Worm (Caenorhabditis elegans) whole organism, mixed stage, embryonic: ENCODE results near the gene srw-1.

Source experiments
- M03D4.4 ChIP-seq: sonication (generic microtip); optimal IDR thresholded peaks from 2 replicates; lab custom pipeline; 2017; ENCODE audit warnings: mild to moderate bottlenecking, missing genetic modification characterization, missing compliant biosample characterization
- bed-3 ChIP-seq: fragments of 200-800 bp; sonication (Bioruptor generic); optimal IDR thresholded peaks from 3 replicates; lab custom pipeline; 2018; ENCODE audit warnings: mild to moderate bottlenecking, missing genetic modification characterization, moderate library complexity, missing compliant biosample characterization
- ceh-39 ChIP-seq: fragments of 150-350 bp; optimal IDR thresholded peaks from 2 replicates; lab custom pipeline; 2014; ENCODE audit warnings: missing biosample characterization, missing genetic modification characterization
- ceh-43 ChIP-seq: fragments of 200-800 bp; sonication (Bioruptor generic); optimal IDR thresholded peaks from 2 replicates; lab custom pipeline; 2018; ENCODE audit warnings: mild to moderate bottlenecking, missing genetic modification characterization, moderate library complexity, missing compliant biosample characterization
- ceh-83 ChIP-seq: fragments of 200-800 bp; sonication (Bioruptor generic); optimal IDR thresholded peaks from 2 replicates; lab custom pipeline; 2018; ENCODE audit warnings: mild to moderate bottlenecking, missing genetic modification characterization, missing compliant biosample characterization
- ces-1 ChIP-seq: fragments of 150-350 bp; optimal IDR thresholded peaks from 2 replicates; lab custom pipeline; 2014; ENCODE audit warnings: missing biosample characterization, missing genetic modification reagents, missing genetic modification characterization
- cnd-1 ChIP-seq: fragments of 200-800 bp; sonication (Bioruptor generic); optimal IDR thresholded peaks from 2 replicates; lab custom pipeline; 2018; ENCODE audit warnings: mild to moderate bottlenecking, missing genetic modification characterization, missing compliant biosample characterization
- drap-1 ChIP-seq: fragments of 200-800 bp; sonication (Bioruptor generic); optimal IDR thresholded peaks from 3 replicates; lab custom pipeline; 2018; ENCODE audit warnings: mild to moderate bottlenecking, missing genetic modification characterization, missing compliant biosample characterization
- elt-1 ChIP-seq: sonication (generic microtip); optimal IDR thresholded peaks from 2 replicates; lab custom pipeline; 2017; ENCODE audit warnings: missing genetic modification characterization, mild to moderate bottlenecking, missing compliant biosample characterization, antibody characterized with exemption, moderate library complexity, borderline replicate concordance; ENCODE audit not compliant: insufficient read depth
- flh-1 ChIP-seq: fragments of 200-800 bp; sonication (Bioruptor generic); optimal IDR thresholded peaks from 2 replicates; lab custom pipeline; 2018; ENCODE audit warnings: mild to moderate bottlenecking, missing genetic modification characterization, moderate library complexity, missing compliant biosample characterization
- ham-2 ChIP-seq: fragments of 200-800 bp; sonication (Bioruptor generic); optimal IDR thresholded peaks from 2 replicates; lab custom pipeline; 2018; ENCODE audit warnings: mild to moderate bottlenecking, missing genetic modification characterization, missing compliant biosample characterization
- hlh-1 ChIP-seq: fragments of 150-350 bp; optimal IDR thresholded peaks from 2 replicates; lab custom pipeline; 2014; ENCODE audit warnings: missing biosample characterization, missing genetic modification reagents, missing genetic modification characterization
- lin-13 ChIP-seq: fragments of 150-350 bp; optimal IDR thresholded peaks from 2 replicates; lab custom pipeline; 2014; ENCODE audit warnings: missing biosample characterization, missing genetic modification characterization
- lin-32 ChIP-seq: fragments of 200-800 bp; sonication (Bioruptor generic); optimal IDR thresholded peaks from 2 replicates; lab custom pipeline; 2018; ENCODE audit warnings: mild to moderate bottlenecking, missing genetic modification characterization, missing compliant biosample characterization
- lsy-2 ChIP-seq: fragments of 150-350 bp; optimal IDR thresholded peaks from 2 replicates; lab custom pipeline; 2014; ENCODE audit warnings: missing biosample characterization, missing genetic modification characterization
- mab-5 ChIP-seq: fragments of 150-350 bp; optimal IDR thresholded peaks from 2 replicates; lab custom pipeline; 2014; ENCODE audit warnings: missing biosample characterization, missing genetic modification characterization
- mls-2 ChIP-seq: sonication (generic microtip); optimal IDR thresholded peaks from 2 replicates; lab custom pipeline; 2016; ENCODE audit warnings: mild to moderate bottlenecking, missing genetic modification characterization, moderate library complexity, missing compliant biosample characterization
- nhr-12 ChIP-seq: fragments of 150-350 bp; optimal IDR thresholded peaks from 2 replicates; lab custom pipeline; 2014; ENCODE audit warnings: missing biosample characterization, missing genetic modification characterization
- nhr-2 ChIP-seq: fragments of 150-350 bp; optimal IDR thresholded peaks from 2 replicates; lab custom pipeline; 2014; ENCODE audit warnings: missing biosample characterization, missing genetic modification characterization
- nhr-28 ChIP-seq: fragments of 150-350 bp; optimal IDR thresholded peaks from 2 replicates; lab custom pipeline; 2014; ENCODE audit warnings: missing biosample characterization, missing genetic modification characterization
- nhr-76 ChIP-seq: sonication (generic microtip); optimal IDR thresholded peaks from 2 replicates; lab custom pipeline; 2017; ENCODE audit warnings: missing biosample characterization, missing genetic modification characterization
- pha-4 ChIP-seq: fragments of 150-350 bp; optimal IDR thresholded peaks from 2 replicates; lab custom pipeline; 2018; ENCODE audit warnings: missing biosample characterization, missing genetic modification reagents, missing genetic modification characterization
- sem-2 ChIP-seq: fragments of 200-800 bp; sonication (Bioruptor generic); optimal IDR thresholded peaks from 2 replicates; lab custom pipeline; 2018; ENCODE audit warnings: mild to moderate bottlenecking, missing genetic modification characterization, missing compliant biosample characterization
- snpc-4 ChIP-seq: fragments of 150-350 bp; optimal IDR thresholded peaks from 2 replicates; lab custom pipeline; 2014; ENCODE audit warnings: missing biosample characterization, missing genetic modification characterization
- sptf-1 ChIP-seq: sonication (generic microtip); optimal IDR thresholded peaks from 2 replicates; lab custom pipeline; 2017; ENCODE audit warnings: mild to moderate bottlenecking, missing genetic modification characterization, moderate library complexity, missing compliant biosample characterization
- tbx-8 ChIP-seq: fragments of 200-800 bp; sonication (Bioruptor generic); optimal IDR thresholded peaks from 2 replicates; lab custom pipeline; 2018; ENCODE audit warnings: mild to moderate bottlenecking, missing genetic modification characterization, moderate library complexity, missing compliant biosample characterization
- unc-120 ChIP-seq: sonication (generic microtip); optimal IDR thresholded peaks from 2 replicates; lab custom pipeline; 2017; ENCODE audit warnings: missing genetic modification characterization, missing compliant biosample characterization; ENCODE audit not compliant: poor library complexity, severe bottlenecking
- unc-39 ChIP-seq: fragments of 150-350 bp; optimal IDR thresholded peaks from 2 replicates; lab custom pipeline; 2014; ENCODE audit warnings: missing biosample characterization, missing genetic modification characterization
- unc-62 ChIP-seq: fragments of 150-350 bp; optimal IDR thresholded peaks from 2 replicates; lab custom pipeline; 2014; ENCODE audit warnings: missing biosample characterization, missing genetic modification reagents, missing genetic modification characterization
- zip-8 ChIP-seq: fragments of 150-350 bp; optimal IDR thresholded peaks from 2 replicates; lab custom pipeline; 2014; ENCODE audit warnings: missing biosample characterization, missing genetic modification characterization
- ztf-11 ChIP-seq: fragments of 150-350 bp; optimal IDR thresholded peaks from 2 replicates; lab custom pipeline; 2014; ENCODE audit warnings: missing biosample characterization, missing genetic modification characterization

The srw-1 gene

ce11 chrV:15197955-15198354 is at the start of gene srw-1:
TSS of gene srw-1 (plus strand) at chrV:15198255.
- TF ChIP-seq drap-1 (GFP tag; lab: Kevin White, UChicago) (no peak), mab-5 (no peak), nhr-2 (no peak), pha-4 (tag; lab: Kevin White, UChicago) (no peak), ceh-39 (tag; lab: Kevin White, UChicago) (no peak), unc-39 (tag; lab: Kevin White, UChicago) (no peak), lin-13 (no peak), nhr-76 (tag; lab: Kevin White, UChicago) (no peak), M03D4.4 (tag; lab: Kevin White, UChicago) (no peak), ceh-43 (GFP tag; lab: Kevin White, UChicago) (no peak), flh-1 (GFP tag; lab: Kevin White, UChicago) (no peak), ces-1 (no peak), tbx-8 (GFP tag; lab: Kevin White, UChicago) (no peak), ztf-11 (tag; lab: Kevin White, UChicago) (no peak), snpc-4 (no peak), bed-3 (no peak), lin-32 (no peak), elt-1 (no peak), unc-62 (GFP tag; lab: Kevin White, UChicago) (no peak), unc-120 (tag; lab: Kevin White, UChicago) (no peak)

DNA sequence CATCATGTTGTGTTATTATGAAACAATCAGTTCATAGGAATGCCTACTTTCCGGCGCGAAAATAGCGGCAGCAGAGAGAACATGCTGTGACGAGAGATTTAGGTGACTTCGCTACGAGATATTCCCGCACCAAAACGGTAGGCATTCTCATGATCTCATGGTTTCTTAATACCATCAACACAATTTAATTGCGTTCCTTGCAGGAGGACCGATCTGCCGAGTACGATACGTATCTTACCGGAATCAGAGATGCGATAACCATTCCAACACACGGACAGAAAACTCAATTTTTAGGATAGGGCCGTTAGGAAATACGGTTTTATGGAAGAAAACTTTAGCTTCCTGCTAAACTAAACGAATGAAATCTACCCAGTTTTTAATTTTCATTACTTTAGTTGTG is 49.3 kb upstream of the srw-1 start, which contains the start of gene T09F5.1:
Gene T09F5.1 (plus strand): TSS at position 301 of the 400 bp plus-strand sequence.
- TF ChIP-seq mab-5 (no peak), elt-1 (peak; percentile 60), pha-4 (tag; lab: Kevin White, UChicago) (no peak), ceh-39 (tag; lab: Kevin White, UChicago) (no peak), bed-3 (no peak)

- no peak for TF ChIP-seq zip-8
- TF ChIP-seq mab-5: no peak
- TF ChIP-seq ceh-39 (tag; lab: Kevin White, UChicago): no peak
- no peak for TF ChIP-seq drap-1 (GFP tag; lab: Kevin White, UChicago)
- no peak for TF ChIP-seq nhr-28 (tag; lab: Kevin White, UChicago)
- TF ChIP-seq cnd-1 (tag; lab: Kevin White, UChicago): no peak
- no peak for TF ChIP-seq sem-2 (GFP tag; lab: Kevin White, UChicago)
- no peak for TF ChIP-seq ces-1
- TF ChIP-seq unc-39 (tag; lab: Kevin White, UChicago): no peak
- TF ChIP-seq ceh-83 (GFP tag; lab: Kevin White, UChicago): no peak
- no peak for TF ChIP-seq mls-2
- no peak for TF ChIP-seq ham-2
- no peak for TF ChIP-seq unc-62 (GFP tag; lab: Kevin White, UChicago)
- no peak for TF ChIP-seq nhr-12
- TF ChIP-seq elt-1: no peak
- no peak for TF ChIP-seq snpc-4
- no peak for TF ChIP-seq pha-4 (tag; lab: Kevin White, UChicago)
- TF ChIP-seq tbx-8 (GFP tag; lab: Kevin White, UChicago): no peak
- no peak for TF ChIP-seq nhr-76 (tag; lab: Kevin White, UChicago)
These were observed 47.9 kb upstream of the srw-1 start for ce11 chrV:15150176-15150575.

- no peak for TF ChIP-seq ceh-43 (GFP tag; lab: Kevin White, UChicago)
- TF ChIP-seq sptf-1: no peak
- no peak for TF ChIP-seq unc-39 (tag; lab: Kevin White, UChicago)
- TF ChIP-seq unc-62 (GFP tag; lab: Kevin White, UChicago): no peak
- TF ChIP-seq sem-2 (GFP tag; lab: Kevin White, UChicago): no peak
- TF ChIP-seq lin-32: no peak
- TF ChIP-seq ceh-39 (tag; lab: Kevin White, UChicago): no peak
- no peak for TF ChIP-seq lsy-2 (tag; lab: Kevin White, UChicago)
- TF ChIP-seq lin-13: no peak
- no peak for TF ChIP-seq flh-1 (GFP tag; lab: Kevin White, UChicago)
- no peak for TF ChIP-seq cnd-1 (tag; lab: Kevin White, UChicago)
- TF ChIP-seq hlh-1: no peak
- no peak for TF ChIP-seq pha-4 (tag; lab: Kevin White, UChicago)
- TF ChIP-seq nhr-2: no peak
- no peak for TF ChIP-seq ces-1
- no peak for TF ChIP-seq snpc-4
- no peak for TF ChIP-seq nhr-28 (tag; lab: Kevin White, UChicago)
These were observed 47.4 kb upstream of the srw-1 start, which contains the start of gene T09F5.2 for ce11 chrV:15150661-15151060. TSS of gene T09F5.2 (plus strand) at chrV:15150961.

- no peak for TF ChIP-seq unc-120 (tag; lab: Kevin White, UChicago)
- TF ChIP-seq mls-2: no peak
- TF ChIP-seq unc-62 (GFP tag; lab: Kevin White, UChicago): no peak
- no peak for TF ChIP-seq pha-4 (tag; lab: Kevin White, UChicago)
- no peak for TF ChIP-seq lin-13
- no peak for TF ChIP-seq ces-1
- TF ChIP-seq unc-39 (tag; lab: Kevin White, UChicago): no peak
- no peak for TF ChIP-seq hlh-1
These were observed 46.0 kb upstream of the srw-1 start for ce11 chrV:15152010-15152409.
